Worm (Caenorhabditis elegans) whole organism, young adult: ENCODE results near the gene prx-5.

Experiments
- C17E4.6 ChIP-seq: fragments of 200-800 bp; sonication (Bioruptor generic); IDR thresholded peaks from 2 replicates; pipeline ENCODE4 v1.3.6; 2022; ENCODE audit warnings: missing genetic modification reagents, missing genetic modification characterization, missing compliant biosample characterization
- F33H1.4 ChIP-seq: fragments of 200-800 bp; sonication (Bioruptor generic); IDR thresholded peaks from 2 replicates; pipeline ENCODE4 v1.3.6; 2022; ENCODE audit warnings: missing genetic modification reagents, missing genetic modification characterization, missing compliant biosample characterization
- athp-1 ChIP-seq: sonication (generic microtip); optimal IDR thresholded peaks from 2 replicates; lab custom pipeline; 2017; ENCODE audit warnings: mild to moderate bottlenecking, missing genetic modification characterization, missing compliant biosample characterization
- bed-1 ChIP-seq: fragments of 200-800 bp; sonication (Bioruptor generic); IDR thresholded peaks from 2 replicates; pipeline ENCODE4 v1.3.6; 2022; ENCODE audit warnings: missing genetic modification reagents, missing genetic modification characterization, missing compliant biosample characterization
- cebp-1 ChIP-seq, 2 experiments: fragments of 200-800 bp in 1 of 2; sonication (Bioruptor generic) in 1 of 2; sonication (generic microtip) in 1 of 2; IDR thresholded peaks in 1 of 2; optimal IDR thresholded peaks in 1 of 2; 2 replicates each; pipeline versions ENCODE4 v1.3.6 to Lab custom; 2017 to 2022; ENCODE audit warnings: missing compliant biosample characterization in 2 of 2, missing genetic modification characterization in 2 of 2, mild to moderate bottlenecking in 1 of 2, missing genetic modification reagents in 1 of 2, moderate library complexity in 1 of 2
- ceh-100 ChIP-seq: fragments of 200-800 bp; sonication (Bioruptor generic); IDR thresholded peaks from 2 replicates; pipeline ENCODE4 v1.3.6; 2022; ENCODE audit warnings: missing genetic modification reagents, missing genetic modification characterization, missing compliant biosample characterization
- chd-7 ChIP-seq: sonication (generic microtip); optimal IDR thresholded peaks from 2 replicates; lab custom pipeline; 2016; ENCODE audit warnings: mild to moderate bottlenecking, missing genetic modification characterization, moderate library complexity, missing compliant biosample characterization
- dpff-1 ChIP-seq: sonication (generic microtip); optimal IDR thresholded peaks from 2 replicates; lab custom pipeline; 2017; ENCODE audit warnings: mild to moderate bottlenecking, missing genetic modification characterization, missing compliant biosample characterization
- dpl-1 ChIP-seq: fragments of 150-350 bp; optimal IDR thresholded peaks from 2 replicates; lab custom pipeline; 2014; ENCODE audit warnings: missing biosample characterization, missing genetic modification reagents, missing genetic modification characterization
- efl-1 ChIP-seq: fragments of 150-350 bp; optimal IDR thresholded peaks from 2 replicates; lab custom pipeline; 2014; ENCODE audit warnings: missing biosample characterization, missing genetic modification reagents, missing genetic modification characterization
- ekl-4 ChIP-seq: fragments of 200-800 bp; sonication (Bioruptor generic); IDR thresholded peaks from 2 replicates; pipeline ENCODE4 v1.3.6; 2022; ENCODE audit warnings: missing genetic modification reagents, missing genetic modification characterization, missing compliant biosample characterization
- fkh-3 ChIP-seq: sonication (generic microtip); optimal IDR thresholded peaks from 2 replicates; lab custom pipeline; 2016; ENCODE audit warnings: mild to moderate bottlenecking, missing genetic modification characterization, missing compliant biosample characterization
- gei-17 ChIP-seq: fragments of 200-800 bp; sonication (Bioruptor generic); optimal IDR thresholded peaks from 2 replicates; lab custom pipeline; 2018; ENCODE audit warnings: mild to moderate bottlenecking, missing genetic modification characterization, missing compliant biosample characterization
- him-1 ChIP-seq: sonication (generic microtip); optimal IDR thresholded peaks from 2 replicates; lab custom pipeline; 2016; ENCODE audit warnings: missing genotype, missing genetic modification reagents, missing genetic modification characterization, missing compliant biosample characterization
- hlh-12 ChIP-seq: sonication (generic microtip); optimal IDR thresholded peaks from 2 replicates; lab custom pipeline; 2016; ENCODE audit warnings: missing genetic modification characterization, missing compliant biosample characterization
- hmg-1.2 ChIP-seq: fragments of 200-800 bp; sonication (Bioruptor generic); IDR thresholded peaks from 2 replicates; pipeline ENCODE4 v1.3.6; 2022; ENCODE audit warnings: missing genetic modification reagents, missing genetic modification characterization, missing compliant biosample characterization
- lin-35 ChIP-seq, 3 experiments: fragments of 150-350 bp in 2 of 3; sonication (generic microtip) in 1 of 3; optimal IDR thresholded peaks; 2 replicates each; lab custom pipeline; 2014 to 2018; ENCODE audit warnings: missing biosample characterization in 3 of 3, missing genetic modification characterization in 3 of 3, missing genetic modification reagents in 3 of 3
- lsl-1 ChIP-seq: fragments of 200-800 bp; sonication (Bioruptor generic); optimal IDR thresholded peaks from 2 replicates; lab custom pipeline; 2018; ENCODE audit warnings: mild to moderate bottlenecking, missing genetic modification characterization, moderate library complexity, missing compliant biosample characterization
- madf-6 ChIP-seq: fragments of 200-800 bp; sonication (Bioruptor generic); IDR thresholded peaks from 2 replicates; pipeline ENCODE4 v1.3.6; 2022; ENCODE audit warnings: missing genetic modification reagents, missing genetic modification characterization, missing compliant biosample characterization
- madf-8 ChIP-seq: fragments of 200-800 bp; sonication (Bioruptor generic); conservative IDR thresholded peaks from 2 replicates; pipeline ENCODE4 v1.3.6; 2022; ENCODE audit warnings: missing genetic modification reagents, missing genetic modification characterization, missing compliant biosample characterization
- nfya-2 ChIP-seq: fragments of 200-800 bp; sonication (Bioruptor generic); IDR thresholded peaks from 2 replicates; pipeline ENCODE4 v1.3.6; 2022; ENCODE audit warnings: missing genetic modification reagents, missing genetic modification characterization, missing compliant biosample characterization
- nhr-80 ChIP-seq: sonication (generic microtip); optimal IDR thresholded peaks from 2 replicates; lab custom pipeline; 2016; ENCODE audit warnings: missing genetic modification characterization, missing compliant biosample characterization
- rcor-1 ChIP-seq: fragments of 200-800 bp; sonication (Bioruptor generic); IDR thresholded peaks from 2 replicates; pipeline ENCODE4 v1.3.6; 2022; ENCODE audit warnings: missing genetic modification reagents, missing genetic modification characterization, missing compliant biosample characterization
- sea-2 ChIP-seq: fragments of 200-800 bp; sonication (Bioruptor generic); IDR thresholded peaks from 2 replicates; pipeline ENCODE4 v1.3.6; 2022; ENCODE audit warnings: missing genetic modification characterization, missing compliant biosample characterization
- snpc-1.1 ChIP-seq: sonication (generic microtip); optimal IDR thresholded peaks from 2 replicates; lab custom pipeline; 2017; ENCODE audit warnings: missing genetic modification characterization, mild to moderate bottlenecking, missing compliant biosample characterization, antibody characterized with exemption, moderate library complexity, missing genotype, missing genetic modification reagents; ENCODE audit not compliant: insufficient read depth
- snpc-1.3 ChIP-seq: sonication (generic microtip); optimal IDR thresholded peaks from 2 replicates; lab custom pipeline; 2017; ENCODE audit warnings: missing genetic modification characterization, mild to moderate bottlenecking, missing compliant biosample characterization, antibody characterized with exemption, moderate library complexity, missing genotype, missing genetic modification reagents; ENCODE audit not compliant: insufficient read depth
- snpc-3.4 ChIP-seq: sonication (generic microtip); optimal IDR thresholded peaks from 2 replicates; lab custom pipeline; 2017; ENCODE audit warnings: missing genetic modification characterization, mild to moderate bottlenecking, missing compliant biosample characterization, antibody characterized with exemption, moderate library complexity, missing genotype, missing genetic modification reagents
- snpc-4 ChIP-seq, 5 experiments: fragments of 150-350 bp in 1 of 5; sonication (generic microtip) in 4 of 5; optimal IDR thresholded peaks; 2 replicates each; lab custom pipeline; 2014 to 2018; ENCODE audit warnings: missing genetic modification characterization in 5 of 5, missing biosample characterization in 3 of 5, antibody characterized with exemption in 2 of 5, mild to moderate bottlenecking in 2 of 5, missing compliant biosample characterization in 2 of 5, missing genotype in 2 of 5, moderate library complexity in 2 of 5, missing genetic modification reagents in 1 of 5
- sptf-2 ChIP-seq: fragments of 200-800 bp; sonication (Bioruptor generic); optimal IDR thresholded peaks from 2 replicates; lab custom pipeline; 2018; ENCODE audit warnings: mild to moderate bottlenecking, missing genetic modification characterization, missing compliant biosample characterization
- tbp1 ChIP-seq: fragments of 200-800 bp; sonication (Bioruptor generic); optimal IDR thresholded peaks from 2 replicates; lab custom pipeline; 2018; ENCODE audit warnings: mild to moderate bottlenecking, missing genetic modification characterization, missing compliant biosample characterization
- tlf-1 ChIP-seq: fragments of 200-800 bp; sonication (Bioruptor generic); optimal IDR thresholded peaks from 2 replicates; lab custom pipeline; 2018; ENCODE audit warnings: mild to moderate bottlenecking, missing genetic modification characterization, missing compliant biosample characterization
- ztf-25 ChIP-seq: fragments of 200-800 bp; sonication (Bioruptor generic); IDR thresholded peaks from 2 replicates; pipeline ENCODE4 v1.3.6; 2022; ENCODE audit warnings: missing genetic modification reagents, missing genetic modification characterization, missing compliant biosample characterization

The prx-5 gene

ce11 chrII:8670835-8671234 lies 33.8 kb upstream of the prx-5 start:
- TF ChIP-seq lsl-1 (peak; percentile 6), ztf-25 (GFP tag; lab: Robert Waterston, UW) (no peak), hlh-12 (tag; lab: Kevin White, UChicago) (no peak), tbp1 (peak; percentile 28), dpff-1 (tag; lab: Kevin White, UChicago) (no peak), ceh-100 (GFP tag; lab: Robert Waterston, UW) (no peak), gei-17 (no peak), snpc-1.1 (peak; percentile 93), snpc-3.4 (tag; lab: Kevin White, UChicago) (peak; percentile 89), snpc-1.3 (tag; lab: Kevin White, UChicago) (peak; percentile 35), tlf-1 (no peak), madf-6 (GFP tag; lab: Robert Waterston, UW) (no peak; the same call in 1 of the 2 replicates), him-1 (peak; percentile 47), sea-2 (no peak), snpc-4 (GFP tag; optimal IDR thresholded peaks at IDR 0.05; lab: Kevin White, UChicago) (peak; percentile 86), snpc-4 (tag; optimal IDR thresholded peaks at IDR 0.05; lab: Kevin White, UChicago) (peak; percentile 71 to 92 (median 90))

DNA sequence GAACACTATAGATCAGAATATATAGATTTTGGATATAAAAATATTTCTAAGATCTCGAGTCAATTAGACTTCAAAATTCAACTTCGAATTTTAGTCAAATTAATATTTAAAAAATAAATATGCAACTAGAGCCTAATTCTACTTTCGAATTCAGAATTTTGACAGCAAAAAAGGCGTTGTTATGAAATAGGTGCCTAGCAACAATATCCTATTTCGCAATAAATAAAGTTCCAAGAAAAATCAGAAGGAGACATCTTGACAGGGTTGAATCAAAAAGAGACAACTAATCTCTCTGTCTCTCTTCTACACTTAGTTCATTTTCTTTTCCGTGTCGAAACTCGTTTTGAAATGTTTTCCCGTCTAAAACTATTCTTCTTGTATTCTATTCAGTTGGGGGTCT lies 29.3 kb upstream of the prx-5 start:
- no peak for TF ChIP-seq nfya-2
- TF ChIP-seq cebp-1 (GFP tag; IDR thresholded peaks at IDR 0.05; lab: Robert Waterston, UW): peak; percentile 61; the same call in 1 of the 2 replicates
- TF ChIP-seq cebp-1 (tag; optimal IDR thresholded peaks at IDR 0.05; lab: Kevin White, UChicago): peak; percentile 96

DNA sequence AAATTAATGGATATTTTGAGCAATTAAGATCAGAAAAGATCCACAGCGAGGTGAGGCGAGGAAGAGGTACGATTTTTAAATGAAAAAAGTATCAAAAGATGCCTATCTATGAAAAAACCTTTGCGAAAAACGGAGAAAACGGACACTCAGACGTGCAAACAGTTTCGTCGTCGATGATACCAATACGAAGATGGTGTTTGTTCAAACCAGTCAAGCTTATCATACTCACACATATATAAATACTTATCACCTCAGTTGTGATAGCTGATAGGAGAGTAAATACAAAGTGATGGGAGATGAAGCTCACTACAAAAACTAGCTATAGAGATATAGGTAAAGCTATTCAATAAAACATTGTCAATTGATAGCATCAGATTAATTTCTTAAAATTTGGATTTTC lies 24.8 kb upstream of the prx-5 start:
- TF ChIP-seq nhr-80 (tag; lab: Kevin White, UChicago): peak; percentile 8
- no peak for TF ChIP-seq chd-7 (tag; lab: Kevin White, UChicago)

DNA sequence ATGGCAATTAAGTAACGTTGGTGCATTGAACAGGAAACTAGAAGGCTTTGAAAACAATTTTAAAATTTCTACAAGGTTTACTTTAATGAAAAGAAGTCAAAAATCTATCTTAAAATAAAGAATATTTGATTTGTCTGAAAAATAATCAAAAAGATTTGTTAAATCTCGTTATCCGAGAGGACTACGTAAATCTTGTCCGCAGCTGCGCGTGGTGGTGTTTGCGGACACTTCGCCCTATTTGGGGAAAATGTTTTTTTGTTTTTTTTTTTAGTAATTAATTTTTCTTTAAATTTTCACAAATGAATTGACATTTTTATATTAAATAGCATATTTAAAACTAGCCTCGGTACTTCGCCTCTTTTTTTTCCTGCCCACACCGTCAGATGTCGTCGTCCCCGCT lies 20.7 kb upstream of the prx-5 start:
- TF ChIP-seq lsl-1 (peak; percentile 52), dpl-1 (peak; percentile 34), rcor-1 (GFP tag; lab: Robert Waterston, UW) (0 out of 2 replicates have a peak, but pooled peaks have one; percentile 34), snpc-1.3 (tag; lab: Kevin White, UChicago) (peak; percentile 31), fkh-3 (no peak), bed-1 (GFP tag; lab: Robert Waterston, UW) (no peak), snpc-1.1 (peak; percentile 19), snpc-3.4 (tag; lab: Kevin White, UChicago) (no peak), efl-1 (GFP tag; lab: Kevin White, UChicago) (peak; percentile 6), athp-1 (tag; lab: Kevin White, UChicago) (peak; percentile 99), sptf-2 (no peak), madf-8 (GFP tag; lab: Robert Waterston, UW) (peak; percentile 44; the same call in 1 of the 2 replicates), hmg-1.2 (0 out of 2 replicates have a peak, but pooled peaks have one; percentile 25), C17E4.6 (GFP tag; lab: Robert Waterston, UW) (0 out of 2 replicates have a peak, but pooled peaks have one; percentile 36), lin-35 (GFP tag; optimal IDR thresholded peaks at IDR 0.05; lab: Kevin White, UChicago) (peak in 1 of 3 experiments; percentile 57), ekl-4 (GFP tag; lab: Robert Waterston, UW) (no peak), F33H1.4 (GFP tag; lab: Robert Waterston, UW) (peak; percentile 61)
